Worm (Caenorhabditis elegans): ENCODE results near the gene C28D4.18.

Gene C28D4.18

ce11 chrIV:9772096-9772720, 47.1 kb downstream of the C28D4.18 start, which contains the start of gene cav-1:
Gene cav-1 (plus strand): TSS chrIV:9772510.
- no peak for TF ChIP-seq Y55F3AM.14 (GFP tag; optimal IDR thresholded peaks at IDR 0.05)
- TF ChIP-seq nhr-129 (tag; optimal IDR thresholded peaks at IDR 0.05), result no peak
- no peak for TF ChIP-seq lin-11 (tag; optimal IDR thresholded peaks at IDR 0.05)
- TF ChIP-seq aly-2 (tag; optimal IDR thresholded peaks at IDR 0.05), result no peak
- no peak for TF ChIP-seq F13H6.1 (tag; optimal IDR thresholded peaks at IDR 0.05)
- no peak for TF ChIP-seq snpc-4 (tag; optimal IDR thresholded peaks at IDR 0.05)
- TF ChIP-seq unc-62 (GFP tag; optimal IDR thresholded peaks at IDR 0.05), result no peak
- no peak for TF ChIP-seq gmeb-1 (tag; optimal IDR thresholded peaks at IDR 0.05)
- no peak for TF ChIP-seq ceh-16 (tag; optimal IDR thresholded peaks at IDR 0.05)
- TF ChIP-seq elt-3 (tag; optimal IDR thresholded peaks at IDR 0.05), result no peak
- TF ChIP-seq mdl-1 (tag; optimal IDR thresholded peaks at IDR 0.05), result no peak
- no peak for TF ChIP-seq elt-1 (tag; optimal IDR thresholded peaks at IDR 0.05)
- TF ChIP-seq nhr-21 (tag; optimal IDR thresholded peaks at IDR 0.05), result no peak
- TF ChIP-seq nhr-23 (tag; optimal IDR thresholded peaks at IDR 0.05), result no peak
- no peak for TF ChIP-seq lsy-2 (tag; optimal IDR thresholded peaks at IDR 0.05)
- no peak for TF ChIP-seq nhr-25 (tag; optimal IDR thresholded peaks at IDR 0.05)
- TF ChIP-seq skn-1 (tag; optimal IDR thresholded peaks at IDR 0.05), result no peak
- TF ChIP-seq crh-2 (tag; optimal IDR thresholded peaks at IDR 0.05), result no peak
- TF ChIP-seq R02D3.7 (tag; optimal IDR thresholded peaks at IDR 0.05), result no peak

- TF ChIP-seq ceh-82 (tag; optimal IDR thresholded peaks at IDR 0.05), result no peak
- no peak for TF ChIP-seq ztf-1 (GFP tag; conservative IDR thresholded peaks at IDR 0.05)
- TF ChIP-seq skn-1 (tag; optimal IDR thresholded peaks at IDR 0.05), result no peak
- TF ChIP-seq lsy-2 (tag; optimal IDR thresholded peaks at IDR 0.05), result no peak
- no peak for TF ChIP-seq F13H6.1 (tag; optimal IDR thresholded peaks at IDR 0.05)
- no peak for TF ChIP-seq peb-1 (tag; optimal IDR thresholded peaks at IDR 0.05)
- TF ChIP-seq alr-1 (tag; optimal IDR thresholded peaks at IDR 0.05), result no peak
- TF ChIP-seq aly-2 (tag; optimal IDR thresholded peaks at IDR 0.05), result no peak
- no peak for TF ChIP-seq nhr-129 (tag; optimal IDR thresholded peaks at IDR 0.05)
- no peak for TF ChIP-seq R02D3.7 (tag; optimal IDR thresholded peaks at IDR 0.05)
- TF ChIP-seq lin-11 (tag; optimal IDR thresholded peaks at IDR 0.05), result no peak
- TF ChIP-seq egl-27 (tag; optimal IDR thresholded peaks at IDR 0.05), result no peak
- TF ChIP-seq C34F6.9 (tag; optimal IDR thresholded peaks at IDR 0.05), result no peak
- no peak for TF ChIP-seq gmeb-1 (tag; optimal IDR thresholded peaks at IDR 0.05)
- no peak for TF ChIP-seq elt-1 (tag; optimal IDR thresholded peaks at IDR 0.05)
- TF ChIP-seq blmp-1 (tag; optimal IDR thresholded peaks at IDR 0.05; ENCODE audit: insufficient read depth), result no peak
- no peak for TF ChIP-seq unc-39 (tag; optimal IDR thresholded peaks at IDR 0.05)
These were observed 48.4 kb downstream of the C28D4.18 start for ce11 chrIV:9773441-9773840.

Measured in whole organism, L2 larva.